Worm (Caenorhabditis elegans): ENCODE results near the gene zig-3.
A peak's percentile ranks its signal among the peaks of the same experiment; 100 is the strongest.

DNA sequence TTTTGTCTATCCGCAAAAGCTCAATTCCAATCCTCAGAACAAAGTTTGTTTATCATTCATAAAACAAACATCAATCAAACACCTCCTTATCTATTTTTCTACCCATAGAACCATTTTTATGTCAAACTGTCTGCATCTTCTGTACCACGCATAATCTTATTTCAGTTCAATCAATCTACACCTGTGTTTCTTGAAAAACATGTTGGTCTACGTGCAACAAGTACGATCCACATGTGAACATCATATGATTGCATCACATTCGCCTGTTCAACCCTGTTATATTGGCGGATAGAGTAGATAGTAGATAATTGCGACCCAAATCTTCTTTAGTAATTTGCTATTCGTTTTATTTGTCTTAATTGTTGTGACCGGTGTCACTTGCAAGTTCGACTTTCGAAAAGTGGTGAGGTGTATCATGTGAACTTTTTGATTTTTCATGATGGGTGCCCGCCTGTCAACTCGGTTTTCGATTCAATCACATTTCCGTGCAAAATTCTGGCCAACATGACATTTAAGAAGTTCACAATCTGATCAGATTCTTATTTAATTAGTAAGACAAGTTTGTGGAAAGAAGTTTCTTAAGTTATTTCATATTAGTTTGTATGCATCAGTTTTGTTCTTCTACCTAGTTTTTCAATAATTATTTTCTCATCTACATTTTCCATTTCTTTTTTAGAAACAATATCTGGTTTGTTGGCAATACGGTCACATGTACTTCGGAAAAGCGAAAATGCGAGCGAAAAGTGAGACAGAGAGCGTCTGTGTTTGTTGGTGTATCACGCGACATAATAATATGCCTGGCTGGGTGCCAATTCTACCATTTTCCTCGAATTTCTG lies 21.9 kb downstream of the zig-3 start:
- TF ChIP-seq nhr-47 (tag; optimal IDR thresholded peaks at IDR 0.05): no peak
- peak; percentile 60 for TF ChIP-seq nhr-90 (tag; optimal IDR thresholded peaks at IDR 0.05; ENCODE audit: poor library complexity)
- no peak for TF ChIP-seq nhr-28 (tag; optimal IDR thresholded peaks at IDR 0.05)
- no peak for TF ChIP-seq nhr-237 (tag; optimal IDR thresholded peaks at IDR 0.05)
- TF ChIP-seq lin-14 (GFP tag; optimal IDR thresholded peaks at IDR 0.05): peak; percentile 36
- no peak for TF ChIP-seq lin-13 (GFP tag; optimal IDR thresholded peaks at IDR 0.05)
- TF ChIP-seq fkh-10 (GFP tag; optimal IDR thresholded peaks at IDR 0.05): no peak
- peak in 1 of 2 experiments; percentile 43 for TF ChIP-seq mdl-1 (tag; optimal IDR thresholded peaks at IDR 0.05)
- TF ChIP-seq snu-23 (GFP tag; optimal IDR thresholded peaks at IDR 0.05): peak; percentile 53
- no peak for TF ChIP-seq egl-27 (tag; optimal IDR thresholded peaks at IDR 0.05)
- TF ChIP-seq unc-86 (tag; optimal IDR thresholded peaks at IDR 0.05): no peak

All from whole organism, L1 larva.